Worm (Caenorhabditis elegans) whole organism, midembryonic: ENCODE measurements around the gene T10C6.15.

Source experiments
- T22C8.4 ChIP-seq: fragments of 200-800 bp; sonication (Bioruptor generic); IDR thresholded peaks from 2 replicates; pipeline ENCODE4 v1.3.6; 2022; ENCODE audit warnings: missing genetic modification characterization, missing compliant biosample characterization
- cog-1 ChIP-seq: sonication (generic microtip); optimal IDR thresholded peaks from 2 replicates; lab custom pipeline; 2016; ENCODE audit warnings: missing genetic modification characterization, missing compliant biosample characterization
- flt-1 ChIP-seq: fragments of 200-800 bp; sonication (Bioruptor generic); IDR thresholded peaks from 2 replicates; pipeline ENCODE4 v1.3.6; 2022; ENCODE audit warnings: missing genetic modification characterization, missing compliant biosample characterization
- klf-2 ChIP-seq: fragments of 200-800 bp; sonication (Bioruptor generic); conservative IDR thresholded peaks from 2 replicates; pipeline ENCODE4 v1.3.6; 2022; ENCODE audit warnings: missing genetic modification reagents, missing genetic modification characterization, missing compliant biosample characterization
- med-1 ChIP-seq: sonication (generic microtip); optimal IDR thresholded peaks from 2 replicates; lab custom pipeline; 2017; ENCODE audit warnings: missing genetic modification characterization, mild to moderate bottlenecking, missing compliant biosample characterization, antibody characterized with exemption, missing genetic modification reagents; ENCODE audit not compliant: insufficient read depth
- tab-1 ChIP-seq: fragments of 200-800 bp; sonication (Bioruptor generic); IDR thresholded peaks from 2 replicates; pipeline ENCODE4 v1.3.6; 2022; ENCODE audit warnings: missing genetic modification characterization, missing compliant biosample characterization
- ztf-29 ChIP-seq: fragments of 200-800 bp; sonication (Bioruptor generic); IDR thresholded peaks from 2 replicates; pipeline ENCODE4 v1.3.6; 2022; ENCODE audit warnings: missing genetic modification reagents, missing genetic modification characterization, missing compliant biosample characterization

DNA sequence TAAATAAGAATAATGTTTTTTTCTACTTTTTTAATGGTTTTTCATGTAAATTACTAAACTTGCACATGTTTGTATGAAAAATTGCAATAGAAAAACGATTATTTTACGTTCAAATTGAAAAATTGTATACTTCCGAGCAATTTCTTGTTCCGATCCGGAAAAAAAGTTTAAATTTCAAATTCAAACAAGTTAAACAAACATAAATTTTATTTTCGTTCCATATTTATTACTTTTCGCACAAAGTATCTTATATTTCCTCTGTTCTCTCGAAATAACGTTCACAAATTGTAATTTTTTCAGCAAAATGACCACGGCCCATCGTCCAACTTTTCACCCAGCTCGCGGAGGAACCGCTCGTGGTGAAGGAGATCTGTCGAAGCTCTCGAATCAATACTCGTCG, 22.7 kb downstream of the T10C6.15 start, which contains the start of gene cwc-15:
- TF ChIP-seq flt-1 (GFP tag; lab: Robert Waterston, UW) (no peak), med-1 (GFP tag; lab: Kevin White, UChicago) (no peak), tab-1 (GFP tag; lab: Robert Waterston, UW) (no peak), klf-2 (GFP tag; lab: Robert Waterston, UW) (no peak), T22C8.4 (no peak), ztf-29 (GFP tag; lab: Robert Waterston, UW) (no peak), cog-1 (tag; lab: Kevin White, UChicago) (no peak)
